Fruit fly (Drosophila melanogaster) whole organism, pupa: ENCODE data around the gene CG31910.

ENCODE experiments used
- CG10348 ChIP-seq: fragments of 200-800 bp; sonication (Bioruptor generic); IDR thresholded peaks from 2 replicates; pipeline ENCODE4 v1.3.6; 2022; ENCODE audit warnings: missing biosample characterization, missing genetic modification characterization
- CG12605 ChIP-seq: fragments of 200-800 bp; sonication (Bioruptor generic); IDR thresholded peaks from 2 replicates; pipeline ENCODE4 v1.3.6; 2022; ENCODE audit warnings: missing biosample characterization, missing genetic modification characterization
- CG13204 ChIP-seq: fragments of 200-800 bp; sonication (Bioruptor generic); optimal IDR thresholded peaks from 2 replicates; lab custom pipeline; 2018; ENCODE audit warnings: missing biosample characterization, mild to moderate bottlenecking, missing genetic modification characterization, moderate library complexity
- CG14655 ChIP-seq: fragments of 200-800 bp; sonication (Bioruptor generic); optimal IDR thresholded peaks from 3 replicates; lab custom pipeline; 2017; ENCODE audit warnings: mild to moderate bottlenecking, missing biosample characterization, missing genetic modification reagents, missing genetic modification characterization
- CG4496 ChIP-seq: fragments of 200-800 bp; sonication (Bioruptor generic); IDR thresholded peaks from 3 replicates; pipeline ENCODE4 v1.3.6; 2022; ENCODE audit warnings: missing biosample characterization, missing genetic modification characterization
- CG9948 ChIP-seq: fragments of 200-800 bp; sonication (Bioruptor generic); optimal IDR thresholded peaks from 2 replicates; lab custom pipeline; 2018; ENCODE audit warnings: missing biosample characterization, mild to moderate bottlenecking, missing genetic modification characterization, moderate library complexity
- Snoo ChIP-seq: fragments of 200-800 bp; sonication (Bioruptor generic); optimal IDR thresholded peaks from 3 replicates; lab custom pipeline; 2017; ENCODE audit warnings: missing biosample characterization, mild to moderate bottlenecking, missing genetic modification characterization, inconsistent platforms

CG31910 gene

dm6 chr2L:6696229-6696628 lies 49.2 kb downstream of the CG31910 start:
- no peak for TF ChIP-seq CG14655 (GFP tag; lab: Kevin White, UChicago)
- TF ChIP-seq CG12605 (GFP tag; lab: Robert Waterston, UW), result no peak
- TF ChIP-seq CG10348, result no peak
- no peak for TF ChIP-seq CG13204
- TF ChIP-seq CG4496 (GFP tag; lab: Robert Waterston, UW), result no peak
- no peak for TF ChIP-seq Snoo (tag; lab: Kevin White, UChicago)
- TF ChIP-seq CG9948, result no peak
- TF ChIP-seq, all 21 proteins: peak for 0
